Fruit fly (Drosophila melanogaster): ENCODE results near the gene Hsc70-3.

Gene Hsc70-3

dm6 chrX:11806867-11807747 is at the start of gene Hsc70-3 (continued):
- TF ChIP-seq CG16815 (GFP tag; optimal IDR thresholded peaks at IDR 0.05): no peak
- peak; percentile 70 for TF ChIP-seq CG7987 (GFP tag; optimal IDR thresholded peaks at IDR 0.05)
- TF ChIP-seq CG3281 (GFP tag; optimal IDR thresholded peaks at IDR 0.05): no peak
- TF ChIP-seq Lim3 (GFP tag; IDR thresholded peaks at IDR 0.05): no peak
- peak; percentile 70 for TF ChIP-seq CG6813 (GFP tag; optimal IDR thresholded peaks at IDR 0.05)
- TF ChIP-seq CG15479 (GFP tag; optimal IDR thresholded peaks at IDR 0.05): no peak
- no peak for TF ChIP-seq CG6683 (GFP tag; optimal IDR thresholded peaks at IDR 0.05)
- peak; percentile 49 for TF ChIP-seq CG12071 (GFP tag; optimal IDR thresholded peaks at IDR 0.05)
- TF ChIP-seq Tbp (GFP tag; optimal IDR thresholded peaks at IDR 0.05): no peak
- no peak for TF ChIP-seq Aef1 (GFP tag; IDR thresholded peaks at IDR 0.05)
- no peak for TF ChIP-seq dati (GFP tag; IDR thresholded peaks at IDR 0.05)
- TF ChIP-seq gt (GFP tag; IDR thresholded peaks at IDR 0.05): no peak
- TF ChIP-seq CG10366 (GFP tag; IDR thresholded peaks at IDR 0.05): no peak
- TF ChIP-seq Bgb (GFP tag; IDR thresholded peaks at IDR 0.05; ENCODE audit: partially characterized antibody): peak; percentile 56; the same call in 1 of the 2 replicates
- TF ChIP-seq Chrac-16 (GFP tag; optimal IDR thresholded peaks at IDR 0.05): no peak
- TF ChIP-seq kay (GFP tag; optimal IDR thresholded peaks at IDR 0.05): peak; percentile 67
- TF ChIP-seq schlank (tag; optimal IDR thresholded peaks at IDR 0.05): no peak
- peak; percentile 11 for TF ChIP-seq BtbVII (GFP tag; optimal IDR thresholded peaks at IDR 0.05)
- TF ChIP-seq CG10654 (GFP tag; optimal IDR thresholded peaks at IDR 0.05): no peak
- 0 out of 3 replicates have a peak, but pooled peaks have one; percentile 6 for TF ChIP-seq Optix (GFP tag; IDR thresholded peaks at IDR 0.05)
- TF ChIP-seq CG10543 (GFP tag; optimal IDR thresholded peaks at IDR 0.05): peak; percentile 75
- TF ChIP-seq trem (tag; optimal IDR thresholded peaks at IDR 0.05): peak; percentile 29
- TF ChIP-seq bbx (GFP tag; IDR thresholded peaks at IDR 0.05; ENCODE audit: partially characterized antibody): peak; percentile 35
- peak; percentile 47 for TF ChIP-seq ftz-f1 (GFP tag; optimal IDR thresholded peaks at IDR 0.05)
- TF ChIP-seq bcd (GFP tag; optimal IDR thresholded peaks at IDR 0.05): no peak
- TF ChIP-seq NfI (GFP tag; optimal IDR thresholded peaks at IDR 0.05): no peak
- TF ChIP-seq CG12299 (tag; optimal IDR thresholded peaks at IDR 0.05): peak; percentile 31
- peak in 1 of 2 experiments; percentile 55 for TF ChIP-seq Hr51 (GFP tag; optimal IDR thresholded peaks at IDR 0.05)
- TF ChIP-seq Dp (GFP tag; optimal IDR thresholded peaks at IDR 0.05): peak; percentile 0
- TF ChIP-seq al (GFP tag; IDR thresholded peaks at IDR 0.05): no peak
- no peak for TF ChIP-seq CG13775 (GFP tag; optimal IDR thresholded peaks at IDR 0.05)
- TF ChIP-seq CG1603 (tag; optimal IDR thresholded peaks at IDR 0.05): peak; percentile 62
- TF ChIP-seq CG12659 (GFP tag; optimal IDR thresholded peaks at IDR 0.05): peak; percentile 47
- TF ChIP-seq gem (tag; optimal IDR thresholded peaks at IDR 0.05): peak; percentile 33
- TF ChIP-seq Mad (GFP tag; optimal IDR thresholded peaks at IDR 0.05): no peak
- TF ChIP-seq zen2 (GFP tag; IDR thresholded peaks at IDR 0.05; ENCODE audit: partially characterized antibody): no peak; the same call in 2 of the 3 replicates
- TF ChIP-seq CG6254 (GFP tag; optimal IDR thresholded peaks at IDR 0.05): peak; percentile 60
- no peak for TF ChIP-seq Nf-YA (GFP tag; IDR thresholded peaks at IDR 0.05)
- no peak for TF ChIP-seq Six4 (GFP tag; optimal IDR thresholded peaks at IDR 0.05)
- TF ChIP-seq cg (GFP tag; optimal IDR thresholded peaks at IDR 0.05): no peak
- peak; percentile 60; the same call in 1 of the 2 replicates for TF ChIP-seq hbn (GFP tag; IDR thresholded peaks at IDR 0.05; ENCODE audit: partially characterized antibody)
- TF ChIP-seq CG43689 (GFP tag; IDR thresholded peaks at IDR 0.05): no peak
- TF ChIP-seq fu2 (GFP tag; optimal IDR thresholded peaks at IDR 0.05): no peak
- no peak for TF ChIP-seq CG9876 (GFP tag; optimal IDR thresholded peaks at IDR 0.05)
- peak; percentile 86 for TF ChIP-seq sr (GFP tag; IDR thresholded peaks at IDR 0.05)
- no peak for TF ChIP-seq Rx (GFP tag; IDR thresholded peaks at IDR 0.05)
- peak; percentile 75; the same call in 2 of the 3 replicates for TF ChIP-seq CG34224 (GFP tag; IDR thresholded peaks at IDR 0.05; ENCODE audit: partially characterized antibody)
- no peak for TF ChIP-seq CrebB (tag; optimal IDR thresholded peaks at IDR 0.05)
